Fruit fly (Drosophila melanogaster) whole organism, adult: ENCODE measurements around the gene COX4.

Source experiments
- CG14711 ChIP-seq: fragments of 200-800 bp; sonication (Bioruptor generic); optimal IDR thresholded peaks from 2 replicates; lab custom pipeline; 2018; ENCODE audit warnings: missing biosample characterization, mild to moderate bottlenecking, missing genetic modification characterization, moderate library complexity
- CG5204 ChIP-seq: fragments of 200-800 bp; sonication (Bioruptor generic); optimal IDR thresholded peaks from 2 replicates; lab custom pipeline; 2016; ENCODE audit warnings: missing biosample characterization, missing genetic modification characterization
- CG7101 ChIP-seq: fragments of 200-800 bp; sonication (Bioruptor generic); optimal IDR thresholded peaks from 2 replicates; lab custom pipeline; 2018; ENCODE audit warnings: missing biosample characterization, mild to moderate bottlenecking, missing genetic modification characterization, moderate library complexity
- Mnt ChIP-seq: fragments of 200-800 bp; sonication (Bioruptor generic); optimal IDR thresholded peaks from 2 replicates; lab custom pipeline; 2016; ENCODE audit warnings: missing biosample characterization, mild to moderate bottlenecking, missing genetic modification characterization
- bab1 ChIP-seq: fragments of 200-800 bp; sonication (Bioruptor generic); optimal IDR thresholded peaks from 3 replicates; lab custom pipeline; 2019; ENCODE audit warnings: missing biosample characterization, mild to moderate bottlenecking, missing genetic modification characterization, moderate library complexity
- cic ChIP-seq: fragments of 200-800 bp; sonication (Bioruptor generic); optimal IDR thresholded peaks from 2 replicates; lab custom pipeline; 2017; ENCODE audit warnings: missing biosample characterization, mild to moderate bottlenecking, missing genetic modification characterization, moderate library complexity
- pad ChIP-seq: fragments of 200-800 bp; sonication (Bioruptor generic); optimal IDR thresholded peaks from 3 replicates; lab custom pipeline; 2017; ENCODE audit warnings: missing biosample characterization, missing genetic modification characterization, mild to moderate bottlenecking, moderate library complexity, missing genetic modification reagents
- tj ChIP-seq: fragments of 200-800 bp; sonication (Bioruptor generic); optimal IDR thresholded peaks from 3 replicates; lab custom pipeline; 2017; ENCODE audit warnings: missing biosample characterization, mild to moderate bottlenecking, missing genetic modification characterization, moderate library complexity

DNA sequence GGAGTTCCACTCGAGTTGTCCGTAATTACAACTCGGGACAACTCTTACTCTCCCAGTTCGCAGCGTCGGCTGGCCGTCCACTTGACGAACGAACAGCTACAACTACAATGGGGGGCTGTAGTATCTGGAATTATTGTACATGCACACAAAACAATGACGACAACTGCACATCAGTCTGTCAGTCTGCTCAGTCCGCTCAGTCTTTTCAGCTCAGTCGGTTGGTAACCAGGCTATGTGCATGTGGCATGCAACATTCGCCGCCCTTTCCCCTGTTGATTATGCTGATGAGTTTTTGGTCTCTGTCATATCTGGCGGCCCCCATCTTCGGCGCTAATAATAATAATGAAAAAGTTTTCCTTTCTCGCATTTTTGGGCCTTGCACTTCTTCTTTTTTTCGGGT, 18.5 kb upstream of the COX4 start:
- no peak for TF ChIP-seq bab1 (GFP tag; lab: Kevin White, UChicago)
- TF ChIP-seq CG5204 (GFP tag; lab: Kevin White, UChicago), result no peak
- TF ChIP-seq tj (GFP tag; lab: Kevin White, UChicago), result no peak
- TF ChIP-seq pad (GFP tag; lab: Kevin White, UChicago), result no peak
- TF ChIP-seq CG14711 (tag; lab: Kevin White, UChicago), result no peak
- TF ChIP-seq CG7101, result no peak
- no peak for TF ChIP-seq cic (GFP tag; lab: Kevin White, UChicago)
- no peak for TF ChIP-seq Mnt (GFP tag; lab: Kevin White, UChicago)
